Worm (Caenorhabditis elegans) whole organism, L3 larva: ENCODE measurements around the gene gadr-4.

Experiments used
- R02D3.7 ChIP-seq: fragments of 150-350 bp; optimal IDR thresholded peaks from 2 replicates; lab custom pipeline; 2014; ENCODE audit warnings: missing biosample characterization, missing genetic modification characterization
- ZK546.5 ChIP-seq: sonication (generic microtip); optimal IDR thresholded peaks from 2 replicates; lab custom pipeline; 2017; ENCODE audit warnings: missing biosample characterization, missing genetic modification characterization
- ama-1 ChIP-seq: fragments of 150-350 bp; optimal IDR thresholded peaks from 2 replicates; lab custom pipeline; 2018
- ceh-28 ChIP-seq: fragments of 150-350 bp; optimal IDR thresholded peaks from 2 replicates; lab custom pipeline; 2014; ENCODE audit warnings: missing biosample characterization, missing genetic modification reagents, missing genetic modification characterization
- ceh-82 ChIP-seq: fragments of 150-350 bp; optimal IDR thresholded peaks from 2 replicates; lab custom pipeline; 2014; ENCODE audit warnings: missing biosample characterization, missing genetic modification characterization
- ceh-9 ChIP-seq: sonication (generic microtip); optimal IDR thresholded peaks from 2 replicates; lab custom pipeline; 2018; ENCODE audit warnings: missing biosample characterization, missing genetic modification characterization
- daf-12 ChIP-seq: fragments of 150-350 bp; optimal IDR thresholded peaks from 2 replicates; lab custom pipeline; 2014; ENCODE audit warnings: missing biosample characterization, missing genetic modification reagents, missing genetic modification characterization
- egl-27 ChIP-seq: sonication (generic microtip); optimal IDR thresholded peaks from 4 replicates; lab custom pipeline; 2017; ENCODE audit warnings: missing biosample characterization, missing genetic modification reagents, missing genetic modification characterization
- egl-5 ChIP-seq: fragments of 150-350 bp; optimal IDR thresholded peaks from 2 replicates; lab custom pipeline; 2017; ENCODE audit warnings: missing biosample characterization, missing genetic modification reagents, missing genetic modification characterization, inconsistent platforms
- elt-2 ChIP-seq: sonication (generic microtip); optimal IDR thresholded peaks from 2 replicates; lab custom pipeline; 2016; ENCODE audit warnings: missing genetic modification reagents, mild to moderate bottlenecking, missing genetic modification characterization, missing compliant biosample characterization
- eor-1 ChIP-seq, 2 experiments: fragments of 150-350 bp; optimal IDR thresholded peaks; 2 replicates each; lab custom pipeline; 2014 to 2018; ENCODE audit warnings: missing biosample characterization in 2 of 2, missing genetic modification characterization in 2 of 2
- fkh-10 ChIP-seq: sonication (generic microtip); optimal IDR thresholded peaks from 2 replicates; lab custom pipeline; 2017; ENCODE audit warnings: missing biosample characterization, missing genetic modification reagents, missing genetic modification characterization
- fkh-2 ChIP-seq: fragments of 150-350 bp; optimal IDR thresholded peaks from 2 replicates; lab custom pipeline; 2014; ENCODE audit warnings: missing biosample characterization, missing genetic modification reagents, missing genetic modification characterization
- fos-1 ChIP-seq: fragments of 150-350 bp; optimal IDR thresholded peaks from 2 replicates; lab custom pipeline; 2014; ENCODE audit warnings: missing biosample characterization, missing genetic modification characterization
- hmg-11 ChIP-seq: sonication (generic microtip); optimal IDR thresholded peaks from 2 replicates; lab custom pipeline; 2016; ENCODE audit warnings: missing genetic modification characterization, missing compliant biosample characterization
- jun-1 ChIP-seq: fragments of 150-350 bp; optimal IDR thresholded peaks from 2 replicates; lab custom pipeline; 2014; ENCODE audit warnings: missing biosample characterization, missing genetic modification reagents, missing genetic modification characterization
- lin-39 ChIP-seq: fragments of 150-350 bp; optimal IDR thresholded peaks from 2 replicates; lab custom pipeline; 2018; ENCODE audit warnings: missing biosample characterization, missing genetic modification reagents, missing genetic modification characterization
- lsy-12 ChIP-seq: sonication (generic microtip); optimal IDR thresholded peaks from 2 replicates; lab custom pipeline; 2016; ENCODE audit warnings: mild to moderate bottlenecking, missing genetic modification characterization, missing compliant biosample characterization
- mdl-1 ChIP-seq: fragments of 150-350 bp; optimal IDR thresholded peaks from 2 replicates; lab custom pipeline; 2014; ENCODE audit warnings: missing biosample characterization, missing genetic modification characterization
- nhr-11 ChIP-seq: fragments of 150-350 bp; optimal IDR thresholded peaks from 2 replicates; lab custom pipeline; 2014; ENCODE audit warnings: missing biosample characterization, missing genetic modification characterization
- nhr-12 ChIP-seq: fragments of 150-350 bp; optimal IDR thresholded peaks from 2 replicates; lab custom pipeline; 2014; ENCODE audit warnings: missing biosample characterization, missing genetic modification characterization
- nhr-23 ChIP-seq: fragments of 150-350 bp; optimal IDR thresholded peaks from 2 replicates; lab custom pipeline; 2014; ENCODE audit warnings: missing biosample characterization, missing genetic modification reagents, missing genetic modification characterization
- nhr-237 ChIP-seq: fragments of 150-350 bp; optimal IDR thresholded peaks from 2 replicates; lab custom pipeline; 2014; ENCODE audit warnings: missing biosample characterization, missing genetic modification characterization
- nhr-25 ChIP-seq: sonication (generic microtip); optimal IDR thresholded peaks from 2 replicates; lab custom pipeline; 2017; ENCODE audit warnings: missing biosample characterization, missing genetic modification characterization
- nhr-28 ChIP-seq: fragments of 150-350 bp; optimal IDR thresholded peaks from 2 replicates; lab custom pipeline; 2014; ENCODE audit warnings: missing biosample characterization, missing genetic modification characterization
- nhr-43 ChIP-seq: sonication (generic microtip); optimal IDR thresholded peaks from 2 replicates; lab custom pipeline; 2016; ENCODE audit warnings: mild to moderate bottlenecking, missing genetic modification characterization, missing compliant biosample characterization; ENCODE audit not compliant: poor library complexity, severe bottlenecking
- nhr-77 ChIP-seq: fragments of 150-350 bp; optimal IDR thresholded peaks from 2 replicates; lab custom pipeline; 2014; ENCODE audit warnings: missing biosample characterization, missing genetic modification characterization
- pha-4 ChIP-seq: fragments of 150-350 bp; optimal IDR thresholded peaks from 2 replicates; lab custom pipeline; 2014; ENCODE audit warnings: missing biosample characterization, missing genetic modification reagents, missing genetic modification characterization
- pqm-1 ChIP-seq: fragments of 150-350 bp; optimal IDR thresholded peaks from 2 replicates; lab custom pipeline; 2017; ENCODE audit warnings: missing biosample characterization, missing genetic modification characterization, inconsistent platforms
- sea-2 ChIP-seq: fragments of 150-350 bp; sonication (generic microtip); optimal IDR thresholded peaks from 4 replicates; lab custom pipeline; 2014; ENCODE audit warnings: missing biosample characterization, missing genetic modification reagents, missing genetic modification characterization
- skn-1 ChIP-seq: fragments of 150-350 bp; optimal IDR thresholded peaks from 2 replicates; lab custom pipeline; 2014; ENCODE audit warnings: missing biosample characterization, missing genetic modification characterization
- snpc-4 ChIP-seq: fragments of 150-350 bp; optimal IDR thresholded peaks from 2 replicates; lab custom pipeline; 2014; ENCODE audit warnings: missing biosample characterization, missing genetic modification characterization
- unc-39 ChIP-seq: sonication (generic microtip); optimal IDR thresholded peaks from 4 replicates; lab custom pipeline; 2017; ENCODE audit warnings: missing biosample characterization, missing genetic modification characterization
- unc-62 ChIP-seq: fragments of 150-350 bp; sonication (generic microtip); optimal IDR thresholded peaks from 4 replicates; lab custom pipeline; 2014; ENCODE audit warnings: missing biosample characterization, missing genetic modification reagents, missing genetic modification characterization
- zag-1 ChIP-seq: fragments of 150-350 bp; optimal IDR thresholded peaks from 2 replicates; lab custom pipeline; 2014; ENCODE audit warnings: missing biosample characterization, missing genetic modification characterization
- ztf-11 ChIP-seq: fragments of 150-350 bp; optimal IDR thresholded peaks from 2 replicates; lab custom pipeline; 2014; ENCODE audit warnings: missing biosample characterization, missing genetic modification characterization
- ztf-4 ChIP-seq: fragments of 150-350 bp; optimal IDR thresholded peaks from 2 replicates; lab custom pipeline; 2014; ENCODE audit warnings: missing biosample characterization, missing genetic modification characterization

Gene gadr-4

ce11 chrII:4071075-4071474 lies 8.7 kb upstream of the gadr-4 start:
- TF ChIP-seq mdl-1 (tag; lab: Kevin White, UChicago) (no peak), nhr-12 (no peak), nhr-23 (tag; lab: Kevin White, UChicago) (no peak), ztf-4 (tag; lab: Kevin White, UChicago) (no peak), lin-39 (tag; lab: Kevin White, UChicago) (no peak), hmg-11 (tag; lab: Kevin White, UChicago) (no peak), snpc-4 (tag; lab: Kevin White, UChicago) (no peak), ceh-9 (tag; lab: Kevin White, UChicago) (no peak), unc-39 (tag; lab: Kevin White, UChicago) (no peak), R02D3.7 (no peak), elt-2 (tag; lab: Kevin White, UChicago) (no peak), daf-12 (no peak), fos-1 (tag; lab: Kevin White, UChicago) (no peak), fkh-2 (tag; lab: Kevin White, UChicago) (no peak), unc-62 (GFP tag; lab: Kevin White, UChicago) (no peak), zag-1 (tag; lab: Kevin White, UChicago) (no peak), nhr-43 (tag; lab: Kevin White, UChicago) (no peak), nhr-237 (no peak)

- TF ChIP-seq mdl-1 (tag; lab: Kevin White, UChicago) (no peak), jun-1 (no peak), egl-5 (tag; lab: Kevin White, UChicago) (no peak), daf-12 (no peak), fos-1 (tag; lab: Kevin White, UChicago) (no peak), ceh-82 (tag; lab: Kevin White, UChicago) (no peak), fkh-10 (GFP tag; lab: Kevin White, UChicago) (no peak), elt-2 (tag; lab: Kevin White, UChicago) (no peak), hmg-11 (tag; lab: Kevin White, UChicago) (no peak), ceh-9 (tag; lab: Kevin White, UChicago) (no peak), R02D3.7 (no peak), ZK546.5 (tag; lab: Kevin White, UChicago) (no peak), ama-1 (lab: Kevin White, UChicago) (no peak)
- TF ChIP-seq, all 47 proteins: peak for 0
Observed at ce11 chrII:4068141-4068540, 5.8 kb upstream of the gadr-4 start.

- no peak for TF ChIP-seq ztf-11 (tag; lab: Kevin White, UChicago)
- TF ChIP-seq nhr-11 (tag; lab: Kevin White, UChicago), result no peak
- TF ChIP-seq pqm-1, result no peak
- no peak for TF ChIP-seq jun-1
- no peak for TF ChIP-seq lsy-12 (tag; lab: Kevin White, UChicago)
- TF ChIP-seq eor-1 (tag; optimal IDR thresholded peaks at IDR 0.05; lab: Kevin White, UChicago), result no peak
- TF ChIP-seq egl-27, result no peak
- TF ChIP-seq sea-2 (GFP tag; lab: Kevin White, UChicago), result no peak
- no peak for TF ChIP-seq nhr-77 (tag; lab: Kevin White, UChicago)
- TF ChIP-seq nhr-237, result no peak
- no peak for TF ChIP-seq mdl-1 (tag; lab: Kevin White, UChicago)
- TF ChIP-seq skn-1 (tag; lab: Kevin White, UChicago), result no peak
- TF ChIP-seq, all 47 proteins: peak for 0
Observed at ce11 chrII:4067258-4067657, 4.9 kb upstream of the gadr-4 start, which contains the start of gene W06A11.1. TSS of gene W06A11.1 (plus strand) at chrII:4067558.

ce11 chrII:4063997-4064396 lies 1.6 kb upstream of the gadr-4 start, which contains the start of gene fbxb-118:
TSS of gene fbxb-118 (minus strand) at chrII:4064097.
- TF ChIP-seq ZK546.5 (tag; lab: Kevin White, UChicago), result no peak
- no peak for TF ChIP-seq hmg-11 (tag; lab: Kevin White, UChicago)
- no peak for TF ChIP-seq jun-1
- TF ChIP-seq ceh-28 (tag; lab: Kevin White, UChicago), result no peak
- TF ChIP-seq zag-1 (tag; lab: Kevin White, UChicago), result no peak
- TF ChIP-seq fkh-10 (GFP tag; lab: Kevin White, UChicago), result no peak
- TF ChIP-seq nhr-28, result no peak
- no peak for TF ChIP-seq nhr-25
- TF ChIP-seq pha-4, result no peak
- TF ChIP-seq egl-5 (tag; lab: Kevin White, UChicago), result no peak
- TF ChIP-seq, all 47 proteins: peak for 0
